Fruit fly (Drosophila melanogaster) Kc167 (cell line): ENCODE data around the gene CG33688.

Source experiments
- Myc ChIP-seq: fragments of >200 bp; optimal IDR thresholded peaks from 2 replicates; lab custom pipeline; 2017; ENCODE audit warnings: missing external identifiers
- Sin3A ChIP-seq: fragments of >200 bp; optimal IDR thresholded peaks from 2 replicates; lab custom pipeline; 2018; ENCODE audit warnings: missing external identifiers
- h ChIP-seq: fragments of >200 bp; optimal IDR thresholded peaks from 3 replicates; lab custom pipeline; 2018; ENCODE audit warnings: missing external identifiers
- insv ChIP-seq: fragments of >200 bp; optimal IDR thresholded peaks from 3 replicates; lab custom pipeline; 2018; ENCODE audit warnings: missing external identifiers
- psq ChIP-seq: fragments of >200 bp; optimal IDR thresholded peaks from 2 replicates; lab custom pipeline; 2017; ENCODE audit warnings: missing external identifiers
- ttk ChIP-seq: sonication (Bioruptor generic); optimal IDR thresholded peaks from 2 replicates; lab custom pipeline; 2017; ENCODE audit warnings: missing external identifiers

The CG33688 gene

dm6 chr3L:16198920-16199319 lies at the start of gene CG33688:
Gene CG33688, plus strand, starts transcription at chr3L:16199220.
- no peak for TF ChIP-seq Myc
- TF ChIP-seq ttk (lab: Kevin White, UChicago): no peak
- TF ChIP-seq psq (lab: Kevin White, UChicago): no peak
- TF ChIP-seq insv (lab: Kevin White, UChicago): no peak
- no peak for TF ChIP-seq h (lab: Kevin White, UChicago)
- TF ChIP-seq Sin3A: no peak

dm6 chr3L:16149418-16150160 lies 49.4 kb upstream of the CG33688 start:
- no peak for TF ChIP-seq Sin3A
- no peak for TF ChIP-seq ttk (lab: Kevin White, UChicago)
- TF ChIP-seq h (lab: Kevin White, UChicago): no peak
- TF ChIP-seq Myc: no peak
- no peak for TF ChIP-seq psq (lab: Kevin White, UChicago)
- no peak for TF ChIP-seq insv (lab: Kevin White, UChicago)

dm6 chr3L:16150161-16150538 lies 48.9 kb upstream of the CG33688 start:
- TF ChIP-seq psq (lab: Kevin White, UChicago) (no peak), Myc (no peak), ttk (lab: Kevin White, UChicago) (no peak)

dm6 chr3L:16150850-16151515 lies 48.0 kb upstream of the CG33688 start:
- TF ChIP-seq ttk (lab: Kevin White, UChicago): no peak
- no peak for TF ChIP-seq Myc
- TF ChIP-seq Sin3A: no peak

- TF ChIP-seq h (lab: Kevin White, UChicago) (no peak), insv (lab: Kevin White, UChicago) (no peak), psq (lab: Kevin White, UChicago) (no peak), Sin3A (no peak), Myc (no peak), ttk (lab: Kevin White, UChicago) (no peak)
These were observed 47.3 kb upstream of the CG33688 start for dm6 chr3L:16151742-16152141.

dm6 chr3L:16153089-16153488 lies 45.9 kb upstream of the CG33688 start:
- no peak for TF ChIP-seq Sin3A
- TF ChIP-seq ttk (lab: Kevin White, UChicago): no peak
- TF ChIP-seq psq (lab: Kevin White, UChicago): no peak
- TF ChIP-seq Myc: no peak
- no peak for TF ChIP-seq insv (lab: Kevin White, UChicago)
- no peak for TF ChIP-seq h (lab: Kevin White, UChicago)

- TF ChIP-seq Myc: no peak
- TF ChIP-seq ttk (lab: Kevin White, UChicago): no peak
- no peak for TF ChIP-seq insv (lab: Kevin White, UChicago)
These were observed 45.4 kb upstream of the CG33688 start for dm6 chr3L:16153650-16154049.

- TF ChIP-seq insv (lab: Kevin White, UChicago) (no peak), ttk (lab: Kevin White, UChicago) (no peak), Sin3A (no peak), h (lab: Kevin White, UChicago) (no peak), Myc (no peak), psq (lab: Kevin White, UChicago) (no peak)
These were observed 43.5 kb upstream of the CG33688 start for dm6 chr3L:16155547-16155946.

dm6 chr3L:16156788-16157208 lies 42.2 kb upstream of the CG33688 start:
- no peak for TF ChIP-seq Sin3A
- no peak for TF ChIP-seq h (lab: Kevin White, UChicago)
- no peak for TF ChIP-seq ttk (lab: Kevin White, UChicago)
- no peak for TF ChIP-seq Myc
- TF ChIP-seq insv (lab: Kevin White, UChicago): no peak
- TF ChIP-seq psq (lab: Kevin White, UChicago): no peak

dm6 chr3L:16157251-16158190 lies 41.5 kb upstream of the CG33688 start:
- TF ChIP-seq h (lab: Kevin White, UChicago): no peak
- no peak for TF ChIP-seq ttk (lab: Kevin White, UChicago)
- no peak for TF ChIP-seq Sin3A
- TF ChIP-seq Myc: no peak
- TF ChIP-seq insv (lab: Kevin White, UChicago): no peak
- no peak for TF ChIP-seq psq (lab: Kevin White, UChicago)

dm6 chr3L:16158322-16158721 lies 40.7 kb upstream of the CG33688 start:
- TF ChIP-seq Sin3A (no peak), ttk (lab: Kevin White, UChicago) (no peak), Myc (no peak)
